Worm (Caenorhabditis elegans): ENCODE results near the gene daf-42.

The daf-42 gene

ce11 chrIV:7346751-7347150, at the start of gene daf-42:
Gene daf-42, minus strand, starts transcription at chrIV:7346851.
- TF ChIP-seq lsy-2 (tag; optimal IDR thresholded peaks at IDR 0.05) (no peak), ztf-4 (tag; optimal IDR thresholded peaks at IDR 0.05) (no peak), mbf-1 (tag; optimal IDR thresholded peaks at IDR 0.05) (no peak), nhr-23 (tag; optimal IDR thresholded peaks at IDR 0.05) (no peak), nhr-237 (tag; optimal IDR thresholded peaks at IDR 0.05) (no peak), nhr-10 (tag; optimal IDR thresholded peaks at IDR 0.05) (no peak), unc-39 (tag; optimal IDR thresholded peaks at IDR 0.05) (no peak), nhr-21 (tag; optimal IDR thresholded peaks at IDR 0.05) (no peak), mdl-1 (tag; optimal IDR thresholded peaks at IDR 0.05) (no peak), C34F6.9 (tag; optimal IDR thresholded peaks at IDR 0.05) (no peak), lin-11 (tag; optimal IDR thresholded peaks at IDR 0.05) (no peak), nhr-129 (tag; optimal IDR thresholded peaks at IDR 0.05) (no peak), nhr-12 (tag; optimal IDR thresholded peaks at IDR 0.05) (no peak), unc-62 (GFP tag; optimal IDR thresholded peaks at IDR 0.05) (no peak), nhr-6 (tag; optimal IDR thresholded peaks at IDR 0.05) (no peak), lin-13 (GFP tag; optimal IDR thresholded peaks at IDR 0.05) (no peak), R02D3.7 (tag; optimal IDR thresholded peaks at IDR 0.05) (no peak), zag-1 (tag; optimal IDR thresholded peaks at IDR 0.05) (no peak), ceh-82 (tag; optimal IDR thresholded peaks at IDR 0.05) (no peak), mab-5 (tag; optimal IDR thresholded peaks at IDR 0.05) (no peak)

DNA sequence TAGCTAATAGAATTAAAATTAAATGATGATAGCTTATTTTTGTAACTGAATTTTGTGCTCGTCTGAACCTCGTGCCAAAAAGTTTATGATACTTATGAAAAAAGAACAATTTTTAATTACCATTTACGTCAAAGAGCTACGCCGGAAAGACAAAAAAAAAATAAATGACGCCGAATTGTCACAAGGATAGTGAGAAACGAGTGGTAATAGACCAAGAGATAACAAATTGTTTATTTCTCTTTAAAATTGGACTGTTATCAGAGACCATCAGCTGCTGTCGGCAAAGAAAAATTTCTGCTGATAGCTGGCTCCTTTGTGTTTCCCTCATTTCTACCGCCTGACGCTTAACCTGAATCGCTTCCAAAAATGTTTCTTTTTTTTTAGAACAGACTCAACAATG, 47.0 kb upstream of the daf-42 start, which contains the start of gene pitr-1:
Gene pitr-1 (plus strand): TSS at position 386 of the 400 bp plus-strand sequence.
- peak; percentile 73 for TF ChIP-seq sma-9 (GFP tag; optimal IDR thresholded peaks at IDR 0.05)
- TF ChIP-seq sma-9 (tag; optimal IDR thresholded peaks at IDR 0.05): no peak
- TF ChIP-seq nhr-129 (tag; optimal IDR thresholded peaks at IDR 0.05): peak; percentile 25
- peak; percentile 43 for TF ChIP-seq fos-1 (tag; optimal IDR thresholded peaks at IDR 0.05)
- TF ChIP-seq blmp-1 (tag; optimal IDR thresholded peaks at IDR 0.05; ENCODE audit: insufficient read depth): no peak
- TF ChIP-seq crh-2 (tag; optimal IDR thresholded peaks at IDR 0.05): peak; percentile 18
- peak in 1 of 2 experiments; percentile 6 for TF ChIP-seq lsy-2 (tag; optimal IDR thresholded peaks at IDR 0.05)
- TF ChIP-seq nhr-77 (tag; optimal IDR thresholded peaks at IDR 0.05): no peak

ce11 chrIV:7391534-7392343, 45.1 kb upstream of the daf-42 start:
- TF ChIP-seq nhr-77 (tag; optimal IDR thresholded peaks at IDR 0.05): no peak
- peak; percentile 48 for TF ChIP-seq F13H6.1 (tag; optimal IDR thresholded peaks at IDR 0.05)
- TF ChIP-seq C34F6.9 (tag; optimal IDR thresholded peaks at IDR 0.05): peak; percentile 63
- TF ChIP-seq unc-39 (tag; optimal IDR thresholded peaks at IDR 0.05): no peak
- no peak for TF ChIP-seq nhr-12 (tag; optimal IDR thresholded peaks at IDR 0.05)
- no peak for TF ChIP-seq skn-1 (tag; optimal IDR thresholded peaks at IDR 0.05)
- no peak for TF ChIP-seq dmd-4 (tag; optimal IDR thresholded peaks at IDR 0.05)
- TF ChIP-seq gmeb-1 (tag; optimal IDR thresholded peaks at IDR 0.05): no peak
- no peak for TF ChIP-seq nhr-23 (tag; optimal IDR thresholded peaks at IDR 0.05)
- TF ChIP-seq mab-5 (tag; optimal IDR thresholded peaks at IDR 0.05): no peak
- peak; percentile 33 for TF ChIP-seq zag-1 (tag; optimal IDR thresholded peaks at IDR 0.05)
- TF ChIP-seq snpc-4 (tag; optimal IDR thresholded peaks at IDR 0.05): no peak
- no peak for TF ChIP-seq ztf-11 (tag; optimal IDR thresholded peaks at IDR 0.05)
- TF ChIP-seq nhr-129 (tag; optimal IDR thresholded peaks at IDR 0.05): peak; percentile 83
- no peak for TF ChIP-seq ztf-1 (GFP tag; conservative IDR thresholded peaks at IDR 0.05)
- TF ChIP-seq lsy-2 (tag; optimal IDR thresholded peaks at IDR 0.05): peak in 1 of 2 experiments; percentile 50
- peak; percentile 10 for TF ChIP-seq fos-1 (tag; optimal IDR thresholded peaks at IDR 0.05)
- TF ChIP-seq sma-3 (GFP tag; optimal IDR thresholded peaks at IDR 0.05): no peak
- no peak for TF ChIP-seq sem-4 (tag; optimal IDR thresholded peaks at IDR 0.05)
- peak; percentile 27 for TF ChIP-seq lin-13 (GFP tag; optimal IDR thresholded peaks at IDR 0.05)
- peak; percentile 61 for TF ChIP-seq unc-55 (GFP tag; optimal IDR thresholded peaks at IDR 0.05)
- peak; percentile 51 for TF ChIP-seq crh-2 (tag; optimal IDR thresholded peaks at IDR 0.05)
- TF ChIP-seq mdl-1 (tag; optimal IDR thresholded peaks at IDR 0.05): peak in 1 of 2 experiments; percentile 9
- TF ChIP-seq unc-62 (GFP tag; optimal IDR thresholded peaks at IDR 0.05): no peak
- TF ChIP-seq elt-3 (tag; optimal IDR thresholded peaks at IDR 0.05): no peak
- no peak for TF ChIP-seq nhr-11 (tag; optimal IDR thresholded peaks at IDR 0.05)
- peak; percentile 17 for TF ChIP-seq egl-27 (tag; optimal IDR thresholded peaks at IDR 0.05)
- TF ChIP-seq mbf-1 (tag; optimal IDR thresholded peaks at IDR 0.05): no peak
- TF ChIP-seq R02D3.7 (tag; optimal IDR thresholded peaks at IDR 0.05): no peak
- TF ChIP-seq alr-1 (tag; optimal IDR thresholded peaks at IDR 0.05): no peak
- TF ChIP-seq sma-9 (GFP tag; optimal IDR thresholded peaks at IDR 0.05): peak; percentile 89
- no peak for TF ChIP-seq sma-9 (tag; optimal IDR thresholded peaks at IDR 0.05)
- TF ChIP-seq nhr-6 (tag; optimal IDR thresholded peaks at IDR 0.05): peak; percentile 40
- peak; percentile 25 for TF ChIP-seq lin-11 (tag; optimal IDR thresholded peaks at IDR 0.05)
